Fruit fly (Drosophila melanogaster) whole organism, wandering third instar larva: ENCODE results near the gene mRpS21.

Source experiments
- CG32264 ChIP-seq: fragments of 200-800 bp; sonication (Bioruptor generic); optimal IDR thresholded peaks from 2 replicates; lab custom pipeline; 2016; ENCODE audit warnings: missing biosample characterization, missing genetic modification characterization
- CrebA ChIP-seq: fragments of 200-800 bp; sonication (Bioruptor generic); optimal IDR thresholded peaks from 2 replicates; lab custom pipeline; 2016; ENCODE audit warnings: missing biosample characterization, mild to moderate bottlenecking, missing genetic modification characterization, borderline replicate concordance
- Dfd ChIP-seq: fragments of >200 bp; optimal IDR thresholded peaks from 2 replicates; lab custom pipeline; 2017; ENCODE audit warnings: missing biosample characterization, missing genetic modification characterization
- Dif ChIP-seq: fragments of 200-275, 200-300 bp; sonication (Bioruptor generic); optimal IDR thresholded peaks from 2 replicates; lab custom pipeline; 2018; ENCODE audit warnings: missing biosample characterization, missing genetic modification characterization; ENCODE audit not compliant: partially characterized antibody
- GATAd ChIP-seq: sonication (Bioruptor generic); optimal IDR thresholded peaks from 2 replicates; lab custom pipeline; 2016; ENCODE audit warnings: missing biosample characterization, missing genetic modification characterization
- HLH106 ChIP-seq: fragments of 200-800 bp; optimal IDR thresholded peaks from 3 replicates; lab custom pipeline; 2019; ENCODE audit warnings: missing biosample characterization, mild to moderate bottlenecking, missing genetic modification characterization, moderate library complexity
- Hnf4 ChIP-seq: fragments of 200-800 bp; sonication (Bioruptor generic); optimal IDR thresholded peaks from 2 replicates; lab custom pipeline; 2016; ENCODE audit warnings: missing biosample characterization, mild to moderate bottlenecking, missing genetic modification characterization
- Hr78 ChIP-seq: fragments of >200 bp; optimal IDR thresholded peaks from 2 replicates; lab custom pipeline; 2017; ENCODE audit warnings: missing biosample characterization, missing genetic modification characterization
- Hr83 ChIP-seq: fragments of 200-300 bp; sonication (Bioruptor generic); optimal IDR thresholded peaks from 2 replicates; lab custom pipeline; 2016; ENCODE audit warnings: missing biosample characterization, mild to moderate bottlenecking, missing genetic modification characterization, moderate library complexity; ENCODE audit not compliant: poor library complexity, severe bottlenecking
- Jra ChIP-seq: sonication (Bioruptor generic); optimal IDR thresholded peaks from 2 replicates; lab custom pipeline; 2016; ENCODE audit warnings: missing biosample characterization, missing genetic modification characterization
- Mio ChIP-seq: sonication (Bioruptor generic); optimal IDR thresholded peaks from 2 replicates; lab custom pipeline; 2016; ENCODE audit warnings: missing biosample characterization, missing genetic modification characterization
- Myc ChIP-seq: fragments of >200 bp; optimal IDR thresholded peaks from 2 replicates; lab custom pipeline; 2017
- N ChIP-seq: fragments of >200 bp; optimal IDR thresholded peaks from 2 replicates; lab custom pipeline; 2018; ENCODE audit warnings: missing biosample characterization, missing external identifiers, missing genetic modification characterization
- OdsH ChIP-seq: fragments of 200-800 bp; sonication (Bioruptor generic); optimal IDR thresholded peaks from 2 replicates; lab custom pipeline; 2016; ENCODE audit warnings: missing biosample characterization, mild to moderate bottlenecking, missing genetic modification characterization
- Rel ChIP-seq, 2 experiments: fragments of 200-800 bp; sonication (Bioruptor generic) in 1 of 2; optimal IDR thresholded peaks; 2 replicates in 1 of 2; 3 replicates in 1 of 2; lab custom pipeline; 2016 to 2019; ENCODE audit warnings: mild to moderate bottlenecking in 2 of 2, missing biosample characterization in 2 of 2, missing genetic modification characterization in 2 of 2, moderate library complexity in 1 of 2
- Vsx2 ChIP-seq: fragments of 200-300, 225-300 bp; sonication (Bioruptor generic); optimal IDR thresholded peaks from 2 replicates; lab custom pipeline; 2018; ENCODE audit warnings: missing biosample characterization, missing genetic modification characterization; ENCODE audit not compliant: partially characterized antibody
- br ChIP-seq: fragments of 200-800 bp; sonication (Bioruptor generic); optimal IDR thresholded peaks from 2 replicates; lab custom pipeline; 2016; ENCODE audit warnings: missing biosample characterization, missing genetic modification characterization
- brk ChIP-seq: fragments of 200-800 bp; sonication (Bioruptor generic); optimal IDR thresholded peaks from 2 replicates; lab custom pipeline; 2016; ENCODE audit warnings: missing biosample characterization, mild to moderate bottlenecking, missing genetic modification characterization
- dl ChIP-seq, 2 experiments: fragments of 175-275, 200-275 bp in 1 of 2; fragments of 200-275 bp in 1 of 2; sonication (Bioruptor generic); optimal IDR thresholded peaks; lab custom pipeline; 2018; ENCODE audit warnings: mild to moderate bottlenecking in 2 of 2, missing biosample characterization in 2 of 2, missing genetic modification characterization in 2 of 2, moderate library complexity in 2 of 2; ENCODE audit not compliant: partially characterized antibody in 2 of 2, insufficient read depth in 1 of 2
- dmrt93B ChIP-seq: fragments of 200-800 bp; sonication (Bioruptor generic); optimal IDR thresholded peaks from 2 replicates; lab custom pipeline; 2018; ENCODE audit warnings: missing biosample characterization, mild to moderate bottlenecking, missing genetic modification characterization
- dsf ChIP-seq: sonication (Bioruptor generic); optimal IDR thresholded peaks from 2 replicates; lab custom pipeline; 2016; ENCODE audit warnings: missing biosample characterization, missing genetic modification characterization, borderline replicate concordance
- ey ChIP-seq: fragments of 200-800 bp; sonication (Bioruptor generic); optimal IDR thresholded peaks from 2 replicates; lab custom pipeline; 2016; ENCODE audit warnings: missing biosample characterization, missing genetic modification characterization
- foxo ChIP-seq, 2 experiments: fragments of 200-800 bp; sonication (Bioruptor generic); optimal IDR thresholded peaks; 2 replicates in 1 of 2; 3 replicates in 1 of 2; lab custom pipeline; 2016 to 2017; ENCODE audit warnings: missing biosample characterization in 2 of 2, missing genetic modification characterization in 2 of 2
- fru ChIP-seq: fragments of 200-800 bp; sonication (Bioruptor generic); optimal IDR thresholded peaks from 3 replicates; lab custom pipeline; 2016; ENCODE audit warnings: missing biosample characterization, mild to moderate bottlenecking, missing genetic modification characterization
- h ChIP-seq: fragments of 200-800 bp; sonication (Bioruptor generic); optimal IDR thresholded peaks from 3 replicates; lab custom pipeline; 2016; ENCODE audit warnings: missing biosample characterization, mild to moderate bottlenecking, missing genetic modification characterization
- jim ChIP-seq: fragments of 175-275, 200-325 bp; sonication (Bioruptor generic); optimal IDR thresholded peaks from 2 replicates; lab custom pipeline; 2016; ENCODE audit warnings: missing biosample characterization, mild to moderate bottlenecking, missing genetic modification characterization
- lola ChIP-seq: fragments of >200 bp; optimal IDR thresholded peaks from 2 replicates; lab custom pipeline; 2017; ENCODE audit warnings: missing biosample characterization, missing genetic modification characterization
- pan ChIP-seq: fragments of >200 bp; optimal IDR thresholded peaks from 2 replicates; lab custom pipeline; 2017
- psq ChIP-seq: fragments of 200-800 bp; sonication (Bioruptor generic); optimal IDR thresholded peaks from 3 replicates; lab custom pipeline; 2017; ENCODE audit warnings: missing biosample characterization, mild to moderate bottlenecking, missing genetic modification characterization, moderate library complexity
- rgr ChIP-seq: fragments of 200-800 bp; sonication (Bioruptor generic); optimal IDR thresholded peaks from 3 replicates; lab custom pipeline; 2016; ENCODE audit warnings: missing biosample characterization, mild to moderate bottlenecking, missing genetic modification characterization
- sage ChIP-seq: fragments of 200-800 bp; sonication (Bioruptor generic); optimal IDR thresholded peaks from 2 replicates; lab custom pipeline; 2016; ENCODE audit warnings: missing biosample characterization, mild to moderate bottlenecking, missing genetic modification characterization
- tai ChIP-seq: sonication (Bioruptor generic); optimal IDR thresholded peaks from 2 replicates; lab custom pipeline; 2016; ENCODE audit warnings: missing biosample characterization, missing genetic modification characterization
- usp ChIP-seq: fragments of >200 bp; optimal IDR thresholded peaks from 2 replicates; lab custom pipeline; 2017; ENCODE audit warnings: missing biosample characterization, missing genetic modification characterization
- woc ChIP-seq: sonication (Bioruptor generic); optimal IDR thresholded peaks from 2 replicates; lab custom pipeline; 2016; ENCODE audit warnings: missing biosample characterization, mild to moderate bottlenecking, missing genetic modification characterization

mRpS21 gene

dm6 chr3R:13406898-13407297, 25.3 kb upstream of the mRpS21 start, which contains the start of gene yellow-e2:
yellow-e2 (minus strand) TSS chr3R:13406998.
- no peak for TF ChIP-seq Hr83 (GFP tag; lab: Kevin White, UChicago)

DNA sequence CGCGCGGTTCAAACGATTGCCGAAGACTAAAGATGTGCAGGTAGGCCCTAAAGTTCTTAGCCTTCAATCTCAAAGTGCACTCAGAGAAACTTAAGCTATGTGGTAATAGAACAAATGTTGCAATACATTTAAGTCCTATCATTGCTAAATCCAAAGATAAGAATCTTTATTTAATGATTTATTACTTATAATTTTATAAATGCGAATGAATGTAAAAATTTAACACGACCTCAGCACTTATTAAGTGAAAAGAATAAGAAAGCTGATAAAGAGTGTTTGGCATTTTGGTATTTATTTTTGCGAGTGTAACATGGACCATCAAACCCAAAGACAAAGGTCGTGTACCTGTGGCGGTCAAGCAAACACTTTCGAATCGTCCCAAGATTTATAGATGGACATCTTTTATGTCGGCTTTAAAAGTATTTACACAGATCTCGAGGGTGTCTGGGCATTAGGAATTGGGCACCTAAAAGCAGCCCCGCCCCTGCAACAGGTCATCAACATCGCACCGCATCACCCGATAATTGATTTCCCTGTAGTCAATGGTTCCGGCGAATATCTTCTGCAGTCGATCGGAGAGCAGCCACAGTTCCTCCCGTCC, 23.3 kb upstream of the mRpS21 start, which contains the start of gene yellow-e3:
Gene yellow-e3 (minus strand): TSS at position 30 of the 601 bp plus-strand sequence.
- no peak for TF ChIP-seq Jra
- no peak for TF ChIP-seq psq (GFP tag; lab: Kevin White, UChicago)
- TF ChIP-seq h (GFP tag; lab: Kevin White, UChicago): peak; percentile 6
- no peak for TF ChIP-seq fru (GFP tag; lab: Kevin White, UChicago)
- no peak for TF ChIP-seq CG32264 (GFP tag; lab: Kevin White, UChicago)
- TF ChIP-seq, all 38 proteins: peak for 1

dm6 chr3R:13403032-13403459, 21.4 kb upstream of the mRpS21 start, which contains the start of gene Dpm3:
Dpm3 (minus strand) TSS chr3R:13403051.
- TF ChIP-seq dsf (GFP tag; lab: Kevin White, UChicago) (no peak), pan (no peak), OdsH (GFP tag; lab: Kevin White, UChicago) (no peak), HLH106 (peak; percentile 15), dl (GFP tag; optimal IDR thresholded peaks at IDR 0.05; lab: Kevin White, UChicago; ENCODE audit: insufficient read depth in 1 of 2, partially characterized antibody in 2 of 2) (peak; percentile 30 to 85), Hr78 (GFP tag; lab: Kevin White, UChicago) (no peak), Hnf4 (GFP tag; lab: Kevin White, UChicago) (peak; percentile 25), h (GFP tag; lab: Kevin White, UChicago) (no peak), Dif (peak; percentile 99), psq (GFP tag; lab: Kevin White, UChicago) (no peak), br (GFP tag; lab: Kevin White, UChicago) (no peak), Vsx2 (GFP tag; lab: Kevin White, UChicago) (peak; percentile 99)

DNA sequence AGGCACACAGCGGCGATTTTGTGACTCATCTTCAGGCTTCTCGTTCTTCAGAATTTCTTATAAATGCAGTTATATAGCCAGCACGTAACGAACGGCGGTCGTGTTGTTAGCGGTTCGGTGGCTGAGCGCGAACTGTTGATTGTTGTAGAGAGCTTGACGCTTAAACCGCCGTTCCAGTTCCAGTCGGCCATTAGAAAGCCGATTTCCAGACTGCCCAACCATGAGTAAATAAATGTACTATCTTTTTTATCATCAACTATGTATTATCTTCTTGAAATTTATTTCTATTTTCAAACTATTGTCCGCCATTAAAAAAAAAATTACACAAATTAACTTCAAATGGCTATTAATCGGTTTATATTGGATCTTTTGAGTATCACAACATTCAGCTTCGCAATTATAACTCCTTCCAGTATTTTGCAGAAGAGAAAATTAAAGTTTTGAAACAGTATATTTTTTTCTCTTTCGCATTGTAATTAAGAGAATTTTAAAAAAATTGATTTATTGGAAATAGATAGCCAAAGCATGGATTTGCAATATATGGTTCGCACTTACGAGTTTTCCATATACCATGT, 20.2 kb upstream of the mRpS21 start, which contains the start of gene GILT1:
Gene GILT1 (minus strand): TSS at position 141 of the 575 bp plus-strand sequence.
- TF ChIP-seq rgr (GFP tag; lab: Kevin White, UChicago): peak; percentile 35
- TF ChIP-seq Jra: peak; percentile 45
- TF ChIP-seq foxo (GFP tag; optimal IDR thresholded peaks at IDR 0.05; lab: Kevin White, UChicago): peak in 1 of 2 experiments; percentile 5
- TF ChIP-seq brk (GFP tag; lab: Kevin White, UChicago): peak; percentile 58
- no peak for TF ChIP-seq dmrt93B (GFP tag; lab: Kevin White, UChicago)
- TF ChIP-seq tai (GFP tag; lab: Kevin White, UChicago): peak; percentile 48
- no peak for TF ChIP-seq Vsx2 (GFP tag; lab: Kevin White, UChicago)
- no peak for TF ChIP-seq dsf (GFP tag; lab: Kevin White, UChicago)
- peak; percentile 42 for TF ChIP-seq br (GFP tag; lab: Kevin White, UChicago)
- TF ChIP-seq Hr83 (GFP tag; lab: Kevin White, UChicago): peak; percentile 18
- peak; percentile 0 for TF ChIP-seq woc (GFP tag; lab: Kevin White, UChicago)
- peak; percentile 5 for TF ChIP-seq h (GFP tag; lab: Kevin White, UChicago)
- no peak for TF ChIP-seq Rel (GFP tag; optimal IDR thresholded peaks at IDR 0.05; lab: Kevin White, UChicago)
- TF ChIP-seq Rel (tag; optimal IDR thresholded peaks at IDR 0.05; lab: Kevin White, UChicago): no peak

DNA sequence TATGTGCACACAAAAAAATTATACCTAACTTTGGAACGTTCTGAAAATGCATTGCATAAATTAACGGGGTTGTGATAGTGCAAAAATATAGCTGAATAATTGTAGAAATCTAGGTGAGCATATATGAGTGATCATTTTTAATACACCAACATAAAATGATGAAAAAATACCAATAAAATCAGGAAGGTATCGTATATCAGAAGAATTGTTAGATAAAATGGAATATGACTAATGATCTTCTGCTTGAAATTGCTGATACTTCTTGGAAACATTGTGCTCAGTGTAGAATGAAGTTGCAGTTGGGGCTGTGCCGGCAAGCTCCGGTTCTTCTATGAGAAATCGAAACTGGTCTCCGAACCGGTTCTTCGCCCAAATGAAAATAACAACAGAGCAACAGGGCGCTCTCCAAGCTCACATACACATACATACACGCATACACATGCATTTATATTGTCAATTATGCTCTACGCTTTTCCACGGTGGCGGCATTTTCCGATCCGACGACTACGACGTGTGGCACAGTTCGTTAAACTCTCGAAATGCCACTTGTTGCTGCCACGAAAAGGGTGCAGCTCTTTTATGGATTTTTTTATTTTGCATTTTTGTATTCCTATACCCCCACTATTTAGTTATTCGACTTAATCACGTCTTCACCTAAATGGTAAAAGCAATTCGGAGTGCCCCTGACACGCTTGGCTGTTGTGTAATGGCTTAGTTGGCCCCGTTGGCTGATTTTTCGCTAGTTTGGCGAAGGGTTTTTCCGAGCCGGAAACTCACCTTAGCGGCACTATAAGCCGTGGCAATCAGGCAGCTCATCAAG, 19.5 kb upstream of the mRpS21 start:
- TF ChIP-seq sage (GFP tag; lab: Kevin White, UChicago) (peak; percentile 86), jim (GFP tag; lab: Kevin White, UChicago) (no peak), dmrt93B (GFP tag; lab: Kevin White, UChicago) (peak; percentile 81), h (GFP tag; lab: Kevin White, UChicago) (peak; percentile 94), CrebA (GFP tag; lab: Kevin White, UChicago) (peak; percentile 27), lola (GFP tag; lab: Kevin White, UChicago) (no peak), tai (GFP tag; lab: Kevin White, UChicago) (peak; percentile 76), Hr83 (GFP tag; lab: Kevin White, UChicago) (no peak), Myc (no peak), Vsx2 (GFP tag; lab: Kevin White, UChicago) (peak; percentile 47), ey (peak; percentile 94), rgr (GFP tag; lab: Kevin White, UChicago) (peak; percentile 93), Mio (GFP tag; lab: Kevin White, UChicago) (peak; percentile 24), GATAd (GFP tag; lab: Kevin White, UChicago) (no peak), OdsH (GFP tag; lab: Kevin White, UChicago) (peak; percentile 95), pan (no peak), psq (GFP tag; lab: Kevin White, UChicago) (peak; percentile 90), Dif (peak; percentile 59), Dfd (GFP tag; lab: Kevin White, UChicago) (no peak), N (GFP tag; lab: Kevin White, UChicago) (no peak), foxo (GFP tag; optimal IDR thresholded peaks at IDR 0.05; lab: Kevin White, UChicago) (peak; percentile 68 to 94), usp (no peak), dsf (GFP tag; lab: Kevin White, UChicago) (peak; percentile 73), Hr78 (GFP tag; lab: Kevin White, UChicago) (no peak)
